Fruit fly (Drosophila melanogaster) Kc167 (cell line): Measurements from ENCODE around the gene CG33262.

Experiments used
- Myc ChIP-seq: fragments of >200 bp; optimal IDR thresholded peaks from 2 replicates; lab custom pipeline; 2017; ENCODE audit warnings: missing external identifiers
- Sin3A ChIP-seq: fragments of >200 bp; optimal IDR thresholded peaks from 2 replicates; lab custom pipeline; 2018; ENCODE audit warnings: missing external identifiers
- h ChIP-seq: fragments of >200 bp; optimal IDR thresholded peaks from 3 replicates; lab custom pipeline; 2018; ENCODE audit warnings: missing external identifiers
- insv ChIP-seq: fragments of >200 bp; optimal IDR thresholded peaks from 3 replicates; lab custom pipeline; 2018; ENCODE audit warnings: missing external identifiers
- psq ChIP-seq: fragments of >200 bp; optimal IDR thresholded peaks from 2 replicates; lab custom pipeline; 2017; ENCODE audit warnings: missing external identifiers
- ttk ChIP-seq: sonication (Bioruptor generic); optimal IDR thresholded peaks from 2 replicates; lab custom pipeline; 2017; ENCODE audit warnings: missing external identifiers

CG33262 gene

DNA sequence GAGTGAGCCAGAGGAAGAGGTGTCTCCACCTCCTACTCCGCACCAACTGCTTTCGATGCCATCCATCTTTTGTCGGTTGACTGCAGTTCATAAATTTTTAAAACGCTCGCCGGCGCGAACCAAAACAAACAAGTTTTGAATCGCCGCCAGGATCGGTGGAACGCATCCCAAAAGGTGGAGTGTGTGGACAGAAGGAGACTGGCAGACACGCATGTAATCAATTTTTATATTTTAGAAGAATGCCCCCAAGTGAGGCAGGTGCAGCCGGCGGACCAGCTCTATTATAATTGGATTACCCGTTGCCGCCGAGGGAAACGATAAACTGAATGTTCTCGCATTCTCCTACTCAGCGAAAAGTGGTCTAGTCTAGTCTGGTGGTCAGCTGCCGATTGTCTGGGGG is 37.7 kb downstream of the CG33262 start:
- TF ChIP-seq Myc (lab: Kevin White, UChicago) (no peak), h (lab: Kevin White, UChicago) (no peak), psq (lab: Kevin White, UChicago) (no peak), insv (no peak), Sin3A (lab: Kevin White, UChicago) (no peak), ttk (lab: Kevin White, UChicago) (no peak)

DNA sequence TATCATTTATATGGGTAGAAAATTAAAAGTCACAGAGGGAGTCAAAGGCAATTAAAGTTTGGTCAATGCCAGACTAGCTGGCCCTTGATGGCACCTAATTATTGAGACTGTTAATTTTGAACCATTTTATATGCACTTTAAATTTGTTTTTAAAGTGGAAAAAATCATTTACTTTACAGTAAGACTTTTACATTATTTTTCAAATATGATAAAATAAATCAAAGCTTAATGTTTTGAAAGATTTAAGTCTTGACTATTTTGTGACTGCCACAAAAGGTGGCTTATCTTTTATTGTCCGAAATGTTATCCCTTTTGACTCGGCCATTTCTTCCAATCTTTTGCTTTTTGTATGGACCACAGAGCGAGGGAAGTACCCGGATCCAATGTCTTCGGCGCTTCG is 38.1 kb downstream of the CG33262 start, which contains the start of gene snky:
TSS of gene snky (plus strand) at position 301 of the 400 bp plus-strand sequence.
- TF ChIP-seq Myc (lab: Kevin White, UChicago) (no peak), insv (no peak), h (lab: Kevin White, UChicago) (no peak), Sin3A (lab: Kevin White, UChicago) (no peak), ttk (lab: Kevin White, UChicago) (no peak), psq (lab: Kevin White, UChicago) (no peak)

DNA sequence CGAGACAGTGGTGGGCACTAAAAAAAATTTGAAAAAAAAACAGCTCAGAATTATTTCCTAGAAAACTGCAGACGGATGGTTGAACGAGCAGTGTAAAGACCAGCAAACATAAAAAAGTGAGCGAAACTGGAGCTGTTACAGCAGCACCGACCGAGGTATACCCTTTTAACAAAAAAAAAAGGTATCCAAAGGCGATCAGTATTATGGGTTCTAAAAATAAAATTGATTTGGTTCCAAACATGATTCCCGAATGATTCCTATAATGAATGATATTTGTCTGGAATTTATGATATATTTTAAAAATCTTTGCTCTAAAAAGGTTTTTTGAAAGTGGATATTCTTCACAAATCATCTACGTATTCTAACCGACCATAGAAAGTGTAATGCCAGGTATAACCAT is 42.1 kb downstream of the CG33262 start:
- TF ChIP-seq h (lab: Kevin White, UChicago) (no peak), ttk (lab: Kevin White, UChicago) (no peak), Myc (lab: Kevin White, UChicago) (no peak), psq (lab: Kevin White, UChicago) (no peak), insv (no peak), Sin3A (lab: Kevin White, UChicago) (no peak)

DNA sequence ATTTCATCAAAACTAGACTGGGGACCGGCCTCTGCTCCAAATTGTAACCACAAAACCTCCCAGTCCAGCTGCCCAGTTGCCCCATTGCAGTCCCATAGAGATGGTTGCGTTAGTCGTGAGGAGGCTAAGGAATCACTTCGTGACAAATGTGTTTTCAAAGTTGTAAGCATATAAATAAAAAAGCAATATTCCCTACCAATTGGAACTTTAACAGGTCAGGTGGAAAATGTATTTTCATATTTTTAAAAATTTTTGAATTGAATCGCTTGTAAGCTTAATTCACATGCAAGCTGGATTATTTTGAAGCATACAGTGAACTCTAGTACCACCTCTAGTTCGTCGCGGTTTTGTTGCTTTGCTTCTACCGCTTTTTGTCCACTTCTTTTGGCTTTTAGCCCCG is 44.3 kb downstream of the CG33262 start:
- no peak for TF ChIP-seq insv
- no peak for TF ChIP-seq Myc (lab: Kevin White, UChicago)
- TF ChIP-seq psq (lab: Kevin White, UChicago): no peak
- TF ChIP-seq Sin3A (lab: Kevin White, UChicago): no peak
- no peak for TF ChIP-seq h (lab: Kevin White, UChicago)
- no peak for TF ChIP-seq ttk (lab: Kevin White, UChicago)

DNA sequence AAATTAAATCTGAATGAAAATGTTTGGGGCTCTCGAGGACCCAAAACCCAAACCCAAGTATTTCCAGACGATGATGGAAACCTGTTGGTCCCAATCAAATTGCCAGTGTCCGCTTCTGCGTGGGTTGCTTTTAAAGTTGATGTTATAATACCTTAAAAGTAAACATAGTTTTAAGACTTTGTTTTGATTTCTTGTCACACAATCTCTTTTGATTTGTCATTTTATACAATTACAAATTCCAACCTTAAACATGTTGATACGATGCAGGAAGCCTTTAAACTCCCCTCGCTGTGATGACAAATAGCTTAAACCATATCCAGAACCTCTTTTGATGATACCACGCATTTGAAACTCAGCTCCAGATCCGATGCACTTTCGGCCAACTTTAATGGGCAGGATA is 46.3 kb downstream of the CG33262 start:
- TF ChIP-seq ttk (lab: Kevin White, UChicago): no peak
- no peak for TF ChIP-seq Sin3A (lab: Kevin White, UChicago)
- TF ChIP-seq h (lab: Kevin White, UChicago): no peak
- TF ChIP-seq psq (lab: Kevin White, UChicago): no peak
- no peak for TF ChIP-seq insv
- no peak for TF ChIP-seq Myc (lab: Kevin White, UChicago)
